Worm (Caenorhabditis elegans) whole organism, L1 larva: Measurements from ENCODE around the gene spe-36.
A peak's percentile ranks its signal among the peaks of the same experiment; 100 is the strongest.
"Not testable (repeated sequence)": the region's sequence is repeated elsewhere in the genome, so short reads cannot be mapped to it uniquely, and the experiment has no call there.

Experiments
- C04F5.9 ChIP-seq: sonication (generic microtip); optimal IDR thresholded peaks from 2 replicates; lab custom pipeline; 2016; ENCODE audit warnings: missing genetic modification characterization, missing compliant biosample characterization
- alr-1 ChIP-seq: fragments of 200-800 bp; sonication (Bioruptor generic); optimal IDR thresholded peaks from 2 replicates; lab custom pipeline; 2018; ENCODE audit warnings: borderline replicate concordance, mild to moderate bottlenecking, missing genetic modification characterization, missing compliant biosample characterization
- ceh-63 ChIP-seq: fragments of 200-800 bp; sonication (Bioruptor generic); optimal IDR thresholded peaks from 2 replicates; lab custom pipeline; 2018; ENCODE audit warnings: mild to moderate bottlenecking, missing genetic modification characterization, missing compliant biosample characterization
- ceh-82 ChIP-seq, 3 experiments: fragments of 150-350 bp in 1 of 3; sonication (generic microtip) in 2 of 3; optimal IDR thresholded peaks; 2 replicates each; lab custom pipeline; 2014 to 2017; ENCODE audit warnings: missing biosample characterization in 3 of 3, missing genetic modification characterization in 3 of 3
- ceh-90 ChIP-seq: sonication (generic microtip); optimal IDR thresholded peaks from 2 replicates; lab custom pipeline; 2016; ENCODE audit warnings: missing genetic modification characterization, missing compliant biosample characterization
- dpl-1 ChIP-seq, 3 experiments: fragments of 150-350 bp in 2 of 3; sonication (generic microtip) in 1 of 3; optimal IDR thresholded peaks; 2 replicates each; lab custom pipeline; 2014 to 2017; ENCODE audit warnings: missing biosample characterization in 3 of 3, missing genetic modification characterization in 3 of 3, missing genetic modification reagents in 3 of 3
- efl-3 ChIP-seq: fragments of 200-800 bp; sonication (Bioruptor generic); optimal IDR thresholded peaks from 2 replicates; lab custom pipeline; 2018; ENCODE audit warnings: mild to moderate bottlenecking, missing genetic modification characterization, missing compliant biosample characterization
- egl-27 ChIP-seq, 2 experiments: fragments of 150-350 bp in 1 of 2; sonication (generic microtip); optimal IDR thresholded peaks; 3 replicates each; lab custom pipeline; 2017 to 2018; ENCODE audit warnings: missing biosample characterization in 2 of 2, missing genetic modification characterization in 2 of 2, missing genetic modification reagents in 2 of 2
- fkh-10 ChIP-seq: sonication (generic microtip); optimal IDR thresholded peaks from 2 replicates; lab custom pipeline; 2017; ENCODE audit warnings: missing biosample characterization, missing genetic modification reagents, missing genetic modification characterization
- mab-9 ChIP-seq: fragments of 200-800 bp; sonication (Bioruptor generic); IDR thresholded peaks from 2 replicates; pipeline ENCODE4 v1.3.6; 2022; ENCODE audit warnings: missing genetic modification reagents, missing genetic modification characterization, missing compliant biosample characterization
- nhr-11 ChIP-seq: fragments of 150-350 bp; optimal IDR thresholded peaks from 2 replicates; lab custom pipeline; 2014; ENCODE audit warnings: missing biosample characterization, missing genetic modification characterization
- nhr-12 ChIP-seq: sonication (generic microtip); optimal IDR thresholded peaks from 2 replicates; lab custom pipeline; 2017; ENCODE audit warnings: missing biosample characterization, missing genetic modification characterization
- unc-86 ChIP-seq: sonication (generic microtip); optimal IDR thresholded peaks from 2 replicates; lab custom pipeline; 2016; ENCODE audit warnings: missing genetic modification characterization, missing compliant biosample characterization

- not testable (repeated sequence) for TF ChIP-seq ceh-82 (tag; optimal IDR thresholded peaks at IDR 0.05; lab: Kevin White, UChicago); efl-3 (GFP tag; lab: Kevin White, UChicago); ceh-90 (tag; lab: Kevin White, UChicago); dpl-1 (GFP tag; optimal IDR thresholded peaks at IDR 0.05; lab: Kevin White, UChicago); ceh-63 (GFP tag; lab: Kevin White, UChicago); egl-27 (tag; optimal IDR thresholded peaks at IDR 0.05; lab: Kevin White, UChicago); alr-1; nhr-11; fkh-10 (GFP tag; lab: Kevin White, UChicago); unc-86; C04F5.9 (tag; lab: Kevin White, UChicago); nhr-12
- TF ChIP-seq mab-9 (GFP tag; lab: Robert Waterston, UW), result 0 out of 2 replicates have a peak, but pooled peaks have one; percentile 12
Observed at ce11 chrIV:11616543-11616942, 24.5 kb upstream of the spe-36 start.
